Worm (Caenorhabditis elegans) whole organism, L4/young adult: Measurements from ENCODE around the gene lido-18.

Experiments used
- W03F9.2 ChIP-seq: fragments of 150-350 bp; optimal IDR thresholded peaks from 2 replicates; lab custom pipeline; 2014; ENCODE audit warnings: missing biosample characterization, missing genetic modification characterization
- him-1 ChIP-seq: sonication (generic microtip); optimal IDR thresholded peaks from 2 replicates; lab custom pipeline; 2016; ENCODE audit warnings: missing genotype, missing genetic modification reagents, missing genetic modification characterization, missing compliant biosample characterization

DNA sequence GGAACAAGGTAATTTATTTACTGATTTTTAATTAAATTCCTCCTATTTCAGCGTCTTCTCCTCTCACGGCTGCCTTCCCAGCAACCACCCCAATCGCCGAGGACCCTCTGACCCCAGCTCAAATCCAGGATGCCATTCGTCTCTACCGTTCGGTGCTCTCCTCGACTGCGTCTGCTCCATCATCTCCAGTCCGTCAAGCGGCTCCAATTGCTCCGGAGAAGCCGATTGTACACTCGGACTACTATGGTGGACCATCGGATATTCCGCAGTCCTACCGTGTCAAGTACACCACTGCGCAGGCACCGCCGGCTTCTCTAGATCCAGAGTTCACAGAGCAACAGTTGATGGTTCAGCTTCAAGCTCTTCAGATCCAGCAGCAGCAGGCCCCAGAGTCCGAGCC, 13.2 kb upstream of the lido-18 start:
- TF ChIP-seq him-1 (no peak), W03F9.2 (tag; lab: Kevin White, UChicago) (no peak)
